Worm (Caenorhabditis elegans) whole organism, mixed stage, embryonic: ENCODE results near the gene hmit-1.3.

Source experiments
- bed-3 ChIP-seq: fragments of 200-800 bp; sonication (Bioruptor generic); optimal IDR thresholded peaks from 3 replicates; lab custom pipeline; 2018; ENCODE audit warnings: mild to moderate bottlenecking, missing genetic modification characterization, moderate library complexity, missing compliant biosample characterization
- blmp-1 ChIP-seq: fragments of 150-350 bp; optimal IDR thresholded peaks from 2 replicates; lab custom pipeline; 2014; ENCODE audit warnings: missing biosample characterization, missing genetic modification characterization
- elt-3 ChIP-seq: fragments of 150-350 bp; optimal IDR thresholded peaks from 2 replicates; lab custom pipeline; 2014; ENCODE audit warnings: missing biosample characterization, missing genetic modification characterization
- lin-32 ChIP-seq: fragments of 200-800 bp; sonication (Bioruptor generic); optimal IDR thresholded peaks from 2 replicates; lab custom pipeline; 2018; ENCODE audit warnings: mild to moderate bottlenecking, missing genetic modification characterization, missing compliant biosample characterization
- nhr-12 ChIP-seq: fragments of 150-350 bp; optimal IDR thresholded peaks from 2 replicates; lab custom pipeline; 2014; ENCODE audit warnings: missing biosample characterization, missing genetic modification characterization
- nhr-76 ChIP-seq: sonication (generic microtip); optimal IDR thresholded peaks from 2 replicates; lab custom pipeline; 2017; ENCODE audit warnings: missing biosample characterization, missing genetic modification characterization
- pha-4 ChIP-seq: fragments of 150-350 bp; optimal IDR thresholded peaks from 2 replicates; lab custom pipeline; 2018; ENCODE audit warnings: missing biosample characterization, missing genetic modification reagents, missing genetic modification characterization
- ztf-11 ChIP-seq: fragments of 150-350 bp; optimal IDR thresholded peaks from 2 replicates; lab custom pipeline; 2014; ENCODE audit warnings: missing biosample characterization, missing genetic modification characterization

ce11 chrIII:3534185-3534584 lies 14.8 kb upstream of the hmit-1.3 start:
- TF ChIP-seq lin-32 (no peak), blmp-1 (tag; lab: Kevin White, UChicago) (no peak), nhr-76 (tag; lab: Kevin White, UChicago) (no peak), elt-3 (tag; lab: Kevin White, UChicago) (no peak), bed-3 (no peak), pha-4 (tag; lab: Kevin White, UChicago) (no peak), ztf-11 (no peak), nhr-12 (no peak)
